Fruit fly (Drosophila melanogaster) whole organism, adult: Measurements from ENCODE around the gene Octbeta1R.

ENCODE experiments used
- CG11617 ChIP-seq: fragments of 200-800 bp; sonication (Bioruptor generic); optimal IDR thresholded peaks from 2 replicates; lab custom pipeline; 2017; ENCODE audit warnings: mild to moderate bottlenecking, missing biosample characterization, missing genetic modification reagents, missing genetic modification characterization
- CG12768 ChIP-seq: fragments of 200-800 bp; sonication (Bioruptor generic); optimal IDR thresholded peaks from 2 replicates; lab custom pipeline; 2017; ENCODE audit warnings: missing biosample characterization, missing genetic modification characterization, mild to moderate bottlenecking, moderate library complexity, missing genetic modification reagents
- CG14711 ChIP-seq: fragments of 200-800 bp; sonication (Bioruptor generic); optimal IDR thresholded peaks from 2 replicates; lab custom pipeline; 2018; ENCODE audit warnings: missing biosample characterization, mild to moderate bottlenecking, missing genetic modification characterization, moderate library complexity
- CG1620 ChIP-seq: fragments of 200-800 bp; sonication (Bioruptor generic); optimal IDR thresholded peaks from 2 replicates; lab custom pipeline; 2016; ENCODE audit warnings: missing biosample characterization, missing genetic modification characterization
- CG33017 ChIP-seq: fragments of 200-800 bp; sonication (Bioruptor generic); optimal IDR thresholded peaks from 2 replicates; lab custom pipeline; 2018; ENCODE audit warnings: missing biosample characterization, mild to moderate bottlenecking, missing genetic modification characterization, moderate library complexity
- CG7045 ChIP-seq: fragments of 200-800 bp; sonication (Bioruptor generic); optimal IDR thresholded peaks from 2 replicates; lab custom pipeline; 2017; ENCODE audit warnings: missing biosample characterization, mild to moderate bottlenecking, missing genetic modification characterization
- Hr96 ChIP-seq: fragments of 200-800 bp; sonication (Bioruptor generic); optimal IDR thresholded peaks from 2 replicates; lab custom pipeline; 2016; ENCODE audit warnings: missing biosample characterization, missing genetic modification characterization
- bab1 ChIP-seq: fragments of 200-800 bp; sonication (Bioruptor generic); optimal IDR thresholded peaks from 3 replicates; lab custom pipeline; 2019; ENCODE audit warnings: missing biosample characterization, mild to moderate bottlenecking, missing genetic modification characterization, moderate library complexity
- cnc ChIP-seq, 2 experiments: fragments of >200 bp; optimal IDR thresholded peaks; 2 replicates each; lab custom pipeline; 2017
- kay ChIP-seq: fragments of 200-800 bp; sonication (Bioruptor generic); peaks from one replicate; lab custom pipeline; 2016; ENCODE audit warnings: missing biosample characterization, missing genetic modification characterization, borderline replicate concordance
- pad ChIP-seq: fragments of 200-800 bp; sonication (Bioruptor generic); optimal IDR thresholded peaks from 3 replicates; lab custom pipeline; 2017; ENCODE audit warnings: missing biosample characterization, missing genetic modification characterization, mild to moderate bottlenecking, moderate library complexity, missing genetic modification reagents

DNA sequence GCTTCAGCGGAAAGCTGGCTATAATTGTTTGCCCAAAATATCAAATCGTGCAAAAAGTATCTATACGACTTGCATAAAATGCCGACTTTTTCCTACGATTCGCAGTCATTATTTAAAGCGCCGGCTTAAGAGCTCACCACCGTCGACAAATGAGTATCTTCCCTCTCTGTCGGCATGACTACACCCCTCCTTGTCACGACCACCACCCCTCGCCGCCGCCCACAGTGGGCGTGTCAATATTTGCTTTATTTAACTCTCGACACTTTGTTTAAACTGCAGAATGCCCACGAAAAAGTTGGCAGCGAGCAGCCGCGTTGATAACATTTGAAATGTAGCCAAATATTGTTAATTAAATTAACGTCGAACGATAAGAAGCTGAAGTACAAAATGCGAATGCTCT, 21.3 kb downstream of the Octbeta1R start:
- TF ChIP-seq CG33017 (tag; lab: Kevin White, UChicago): peak; percentile 32
- no peak for TF ChIP-seq bab1 (GFP tag; lab: Kevin White, UChicago)
- TF ChIP-seq kay (GFP tag; lab: Kevin White, UChicago): no peak
- TF ChIP-seq CG1620 (GFP tag; lab: Kevin White, UChicago): peak; percentile 42
- TF ChIP-seq CG12768 (GFP tag; lab: Kevin White, UChicago): peak; percentile 50
- peak; percentile 25 for TF ChIP-seq pad
- no peak for TF ChIP-seq cnc (optimal IDR thresholded peaks at IDR 0.05; lab: Kevin White, UChicago)
- no peak for TF ChIP-seq Hr96 (GFP tag; lab: Kevin White, UChicago)
- peak; percentile 65 for TF ChIP-seq CG7045 (GFP tag; lab: Kevin White, UChicago)
- TF ChIP-seq CG11617 (GFP tag; lab: Kevin White, UChicago): peak; percentile 44
- TF ChIP-seq CG14711 (tag; lab: Kevin White, UChicago): no peak
